Worm (Caenorhabditis elegans) whole organism, L3 larva: ENCODE results near the gene F38B7.3.

Source experiments
- lin-15B ChIP-seq: fragments of 150-350 bp; optimal IDR thresholded peaks from 2 replicates; lab custom pipeline; 2014; ENCODE audit warnings: missing biosample characterization, missing genetic modification characterization
- snpc-4 ChIP-seq: fragments of 150-350 bp; optimal IDR thresholded peaks from 2 replicates; lab custom pipeline; 2014; ENCODE audit warnings: missing biosample characterization, missing genetic modification characterization

- TF ChIP-seq snpc-4 (tag; lab: Kevin White, UChicago): no peak
- no peak for TF ChIP-seq lin-15B (tag; lab: Kevin White, UChicago)
Measured at ce11 chrV:11535504-11536062, 13.3 kb upstream of the F38B7.3 start.
